Worm (Caenorhabditis elegans): Measurements from ENCODE around the gene F21A3.4.

DNA sequence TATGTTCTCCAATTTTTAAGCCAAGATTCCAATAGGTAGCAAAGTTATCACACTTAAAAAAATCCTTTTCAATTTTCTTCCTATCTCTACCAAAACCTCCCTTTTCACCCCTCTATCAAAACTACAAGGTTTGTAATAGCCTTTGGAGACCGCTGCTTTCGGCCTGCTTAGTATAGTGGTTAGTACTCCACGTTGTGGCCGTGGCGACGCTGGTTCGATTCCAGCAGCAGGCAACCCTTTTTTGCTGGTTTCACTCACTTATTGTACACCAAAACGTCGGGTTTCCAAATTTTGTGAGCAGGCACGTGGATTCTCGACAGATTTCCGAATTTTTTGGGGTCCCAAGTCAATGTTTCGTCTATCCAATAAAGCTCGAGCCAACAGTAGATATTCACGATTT lies 17.4 kb downstream of the F21A3.4 start:
- TF ChIP-seq ztf-18 (tag; optimal IDR thresholded peaks at IDR 0.05) (peak; percentile 24), snpc-3.4 (tag; optimal IDR thresholded peaks at IDR 0.05) (no peak), pha-4 (tag; optimal IDR thresholded peaks at IDR 0.05) (no peak), nfyb-1 (GFP tag; IDR thresholded peaks at IDR 0.05) (no peak), let-607 (tag; optimal IDR thresholded peaks at IDR 0.05) (no peak), madf-10 (tag; optimal IDR thresholded peaks at IDR 0.05) (no peak), ztf-25 (GFP tag; IDR thresholded peaks at IDR 0.05) (0 out of 2 replicates have a peak, but pooled peaks have one; percentile 44), Y95B8A.8 (GFP tag; IDR thresholded peaks at IDR 0.05) (no peak), sptf-2 (GFP tag; optimal IDR thresholded peaks at IDR 0.05) (no peak)
